Worm (Caenorhabditis elegans) whole organism, L4 larva: ENCODE measurements around the gene ZK112.4.

Experiments used
- R02D3.7 ChIP-seq: fragments of 150-350 bp; sonication (generic microtip); optimal IDR thresholded peaks from 3 replicates; lab custom pipeline; 2014; ENCODE audit warnings: missing biosample characterization, missing genetic modification characterization
- ceh-82 ChIP-seq: sonication (generic microtip); optimal IDR thresholded peaks from 2 replicates; lab custom pipeline; 2017; ENCODE audit warnings: missing biosample characterization, missing genetic modification characterization
- lin-1 ChIP-seq: fragments of 200-800 bp; sonication (Bioruptor generic); IDR thresholded peaks from 2 replicates; pipeline ENCODE4 v1.3.6; 2022; ENCODE audit warnings: missing genetic modification reagents, missing genetic modification characterization, missing compliant biosample characterization
- mdl-1 ChIP-seq, 2 experiments: fragments of 150-350 bp in 1 of 2; sonication (generic microtip) in 1 of 2; optimal IDR thresholded peaks; 2 replicates each; lab custom pipeline; 2014 to 2017; ENCODE audit warnings: missing biosample characterization in 2 of 2, missing genetic modification characterization in 2 of 2
- mep-1 ChIP-seq: fragments of 150-350 bp; sonication (generic microtip); optimal IDR thresholded peaks from 3 replicates; lab custom pipeline; 2014; ENCODE audit warnings: missing biosample characterization, missing genetic modification characterization
- nhr-10 ChIP-seq: fragments of 150-350 bp; optimal IDR thresholded peaks from 2 replicates; lab custom pipeline; 2014; ENCODE audit warnings: missing biosample characterization, missing genetic modification characterization
- nhr-28 ChIP-seq: fragments of 150-350 bp; optimal IDR thresholded peaks from 2 replicates; lab custom pipeline; 2014; ENCODE audit warnings: missing biosample characterization, missing genetic modification characterization
- nhr-76 ChIP-seq: fragments of 150-350 bp; optimal IDR thresholded peaks from 2 replicates; lab custom pipeline; 2014; ENCODE audit warnings: missing biosample characterization, missing genetic modification characterization
- pha-4 ChIP-seq, 2 experiments: fragments of 150-350 bp in 1 of 2; fragments of 200-800 bp in 1 of 2; sonication (Bioruptor generic) in 1 of 2; IDR thresholded peaks in 1 of 2; optimal IDR thresholded peaks in 1 of 2; 2 replicates each; pipeline versions ENCODE4 v1.3.6 to Lab custom; 2014 to 2022; ENCODE audit warnings: missing genetic modification characterization in 2 of 2, missing genetic modification reagents in 2 of 2, missing biosample characterization in 1 of 2, missing compliant biosample characterization in 1 of 2
- pqm-1 ChIP-seq: sonication (generic microtip); optimal IDR thresholded peaks from 2 replicates; lab custom pipeline; 2017; ENCODE audit warnings: missing biosample characterization, missing genetic modification characterization

DNA sequence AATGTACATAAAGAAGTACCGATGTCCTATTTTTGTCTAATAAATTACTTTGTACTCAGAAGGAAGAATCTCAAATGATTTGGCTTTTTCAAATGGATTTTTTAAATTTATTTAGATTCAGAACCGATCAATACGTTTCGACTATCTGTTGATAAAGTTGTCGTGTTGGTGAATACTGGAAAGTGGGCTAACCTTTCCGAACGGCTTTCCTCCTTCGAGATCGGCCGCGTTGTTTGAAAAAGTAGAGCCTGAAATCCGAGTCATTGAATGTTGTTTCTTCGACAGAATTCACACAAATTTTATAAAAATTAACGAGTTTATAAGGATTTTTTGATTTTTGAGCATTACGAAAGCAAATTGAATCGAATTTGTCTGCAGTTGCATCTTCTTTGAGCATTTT is 44.0 kb upstream of the ZK112.4 start:
- no peak for TF ChIP-seq pha-4 (GFP tag; IDR thresholded peaks at IDR 0.05; lab: Robert Waterston, UW)
- TF ChIP-seq pha-4 (tag; optimal IDR thresholded peaks at IDR 0.05; lab: Kevin White, UChicago) = no peak
- TF ChIP-seq nhr-28 (tag; lab: Kevin White, UChicago) = no peak
- no peak for TF ChIP-seq mep-1 (tag; lab: Kevin White, UChicago)
- no peak for TF ChIP-seq R02D3.7 (tag; lab: Kevin White, UChicago)
- TF ChIP-seq nhr-10 (tag; lab: Kevin White, UChicago) = no peak
- no peak for TF ChIP-seq pqm-1 (tag; lab: Kevin White, UChicago)
- TF ChIP-seq nhr-76 = no peak
- no peak for TF ChIP-seq mdl-1 (tag; optimal IDR thresholded peaks at IDR 0.05; lab: Kevin White, UChicago)
- no peak for TF ChIP-seq lin-1
- no peak for TF ChIP-seq ceh-82 (tag; lab: Kevin White, UChicago)
